Worm (Caenorhabditis elegans): ENCODE data around the gene gyg-2.

gyg-2 gene

ce11 chrV:16706549-16706948 lies 39.5 kb downstream of the gyg-2 start, which contains the start of gene clec-9:
Gene clec-9 (minus strand): TSS chrV:16706649.
- TF ChIP-seq ZK546.5 (tag; optimal IDR thresholded peaks at IDR 0.05) (no peak), nhr-28 (tag; optimal IDR thresholded peaks at IDR 0.05) (no peak), ceh-28 (tag; optimal IDR thresholded peaks at IDR 0.05) (no peak), snpc-4 (tag; optimal IDR thresholded peaks at IDR 0.05) (no peak), jun-1 (tag; optimal IDR thresholded peaks at IDR 0.05) (no peak), sea-2 (GFP tag; optimal IDR thresholded peaks at IDR 0.05) (no peak), fkh-10 (GFP tag; optimal IDR thresholded peaks at IDR 0.05) (no peak), hmg-11 (tag; optimal IDR thresholded peaks at IDR 0.05) (no peak), elt-2 (tag; optimal IDR thresholded peaks at IDR 0.05) (no peak), daf-12 (tag; optimal IDR thresholded peaks at IDR 0.05) (no peak), elt-3 (tag; optimal IDR thresholded peaks at IDR 0.05) (no peak), fos-1 (tag; optimal IDR thresholded peaks at IDR 0.05) (no peak), ama-1 (optimal IDR thresholded peaks at IDR 0.05) (no peak), lin-15B (tag; optimal IDR thresholded peaks at IDR 0.05) (no peak), nfya-1 (tag; optimal IDR thresholded peaks at IDR 0.05; ENCODE audit: insufficient read depth) (no peak), nhr-77 (tag; optimal IDR thresholded peaks at IDR 0.05) (no peak), eor-1 (tag; optimal IDR thresholded peaks at IDR 0.05) (no peak), unc-62 (GFP tag; optimal IDR thresholded peaks at IDR 0.05) (no peak)

ce11 chrV:16699752-16700259 lies 46.3 kb downstream of the gyg-2 start, which contains the start of gene Y70C5C.1:
Gene Y70C5C.1 (plus strand): TSS chrV:16700209.
- TF ChIP-seq fkh-10 (GFP tag; optimal IDR thresholded peaks at IDR 0.05), result no peak
- TF ChIP-seq jun-1 (tag; optimal IDR thresholded peaks at IDR 0.05), result no peak
- no peak for TF ChIP-seq nhr-12 (tag; optimal IDR thresholded peaks at IDR 0.05)

DNA sequence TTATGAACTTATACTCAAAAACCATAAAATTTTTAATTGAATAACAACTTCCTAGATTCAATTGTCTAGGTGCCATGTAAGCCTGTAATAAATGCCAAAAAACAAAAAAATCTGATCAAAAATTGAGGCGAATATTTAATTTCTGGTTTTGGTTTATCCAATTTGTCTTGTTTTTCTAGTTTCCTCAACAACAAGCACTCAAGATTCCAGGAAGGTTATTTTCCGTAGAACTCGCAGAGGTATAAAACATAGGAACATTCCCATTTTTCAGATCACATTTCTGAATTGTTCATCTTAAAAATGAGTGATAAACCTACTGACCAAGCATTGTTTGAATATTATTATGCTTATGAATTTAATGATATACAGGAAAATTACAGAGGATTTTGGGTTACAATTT lies 48.9 kb downstream of the gyg-2 start, which contains the start of gene srw-41:
Gene srw-41 (plus strand): TSS at position 301 of the 400 bp plus-strand sequence.
- no peak for TF ChIP-seq nhr-76 (tag; optimal IDR thresholded peaks at IDR 0.05)
- no peak for TF ChIP-seq ztf-11 (tag; optimal IDR thresholded peaks at IDR 0.05)
- TF ChIP-seq nhr-237 (tag; optimal IDR thresholded peaks at IDR 0.05), result no peak
- no peak for TF ChIP-seq zag-1 (tag; optimal IDR thresholded peaks at IDR 0.05)
- no peak for TF ChIP-seq elt-1 (tag; optimal IDR thresholded peaks at IDR 0.05)
- TF ChIP-seq ceh-82 (tag; optimal IDR thresholded peaks at IDR 0.05), result no peak
- TF ChIP-seq mdl-1 (tag; optimal IDR thresholded peaks at IDR 0.05), result no peak

ce11 chrV:16695499-16695898 lies 50.6 kb downstream of the gyg-2 start:
- no peak for TF ChIP-seq elt-2 (tag; optimal IDR thresholded peaks at IDR 0.05)
- TF ChIP-seq pqm-1 (tag; optimal IDR thresholded peaks at IDR 0.05), result no peak
- no peak for TF ChIP-seq snpc-4 (tag; optimal IDR thresholded peaks at IDR 0.05)
- no peak for TF ChIP-seq ztf-4 (tag; optimal IDR thresholded peaks at IDR 0.05)

Data from whole organism, L3 larva.